Worm (Caenorhabditis elegans) whole organism, mixed stage, embryonic: ENCODE measurements around the gene F44G4.5.

ENCODE experiments used
- ces-1 ChIP-seq: fragments of 150-350 bp; optimal IDR thresholded peaks from 2 replicates; lab custom pipeline; 2014; ENCODE audit warnings: missing biosample characterization, missing genetic modification reagents, missing genetic modification characterization
- elt-1 ChIP-seq: sonication (generic microtip); optimal IDR thresholded peaks from 2 replicates; lab custom pipeline; 2017; ENCODE audit warnings: missing genetic modification characterization, mild to moderate bottlenecking, missing compliant biosample characterization, antibody characterized with exemption, moderate library complexity, borderline replicate concordance; ENCODE audit not compliant: insufficient read depth
- hlh-1 ChIP-seq: fragments of 150-350 bp; optimal IDR thresholded peaks from 2 replicates; lab custom pipeline; 2014; ENCODE audit warnings: missing biosample characterization, missing genetic modification reagents, missing genetic modification characterization
- lin-13 ChIP-seq: fragments of 150-350 bp; optimal IDR thresholded peaks from 2 replicates; lab custom pipeline; 2014; ENCODE audit warnings: missing biosample characterization, missing genetic modification characterization
- mep-1 ChIP-seq: fragments of 150-350 bp; optimal IDR thresholded peaks from 2 replicates; lab custom pipeline; 2017; ENCODE audit warnings: missing biosample characterization, missing genetic modification reagents, missing genetic modification characterization, inconsistent platforms
- nhr-237 ChIP-seq: fragments of 150-350 bp; optimal IDR thresholded peaks from 2 replicates; lab custom pipeline; 2014; ENCODE audit warnings: missing biosample characterization, missing genetic modification characterization
- nhr-28 ChIP-seq: fragments of 150-350 bp; optimal IDR thresholded peaks from 2 replicates; lab custom pipeline; 2014; ENCODE audit warnings: missing biosample characterization, missing genetic modification characterization
- snpc-4 ChIP-seq: fragments of 150-350 bp; optimal IDR thresholded peaks from 2 replicates; lab custom pipeline; 2014; ENCODE audit warnings: missing biosample characterization, missing genetic modification characterization
- unc-62 ChIP-seq: fragments of 150-350 bp; optimal IDR thresholded peaks from 2 replicates; lab custom pipeline; 2014; ENCODE audit warnings: missing biosample characterization, missing genetic modification reagents, missing genetic modification characterization
- zip-8 ChIP-seq: fragments of 150-350 bp; optimal IDR thresholded peaks from 2 replicates; lab custom pipeline; 2014; ENCODE audit warnings: missing biosample characterization, missing genetic modification characterization
- ztf-11 ChIP-seq: fragments of 150-350 bp; optimal IDR thresholded peaks from 2 replicates; lab custom pipeline; 2014; ENCODE audit warnings: missing biosample characterization, missing genetic modification characterization

- TF ChIP-seq zip-8 (tag; lab: Kevin White, UChicago) (no peak), lin-13 (tag; lab: Kevin White, UChicago) (no peak), hlh-1 (tag; lab: Kevin White, UChicago) (no peak), mep-1 (no peak), nhr-28 (tag; lab: Kevin White, UChicago) (no peak), ces-1 (peak; percentile 20), ztf-11 (tag; lab: Kevin White, UChicago) (no peak), nhr-237 (tag; lab: Kevin White, UChicago) (no peak), elt-1 (tag; lab: Kevin White, UChicago) (no peak), snpc-4 (tag; lab: Kevin White, UChicago) (no peak), unc-62 (GFP tag; lab: Kevin White, UChicago) (no peak)
These were observed 26.7 kb downstream of the F44G4.5 start, which contains the start of gene tomm-40 for ce11 chrII:8973516-8974043.
